Fruit fly (Drosophila melanogaster) whole organism, larva: ENCODE measurements around the gene CG43894.

Experiments
- noc ChIP-seq: fragments of 200-800 bp; sonication (Bioruptor generic); optimal IDR thresholded peaks from 3 replicates; lab custom pipeline; 2019; ENCODE audit warnings: missing biosample characterization, mild to moderate bottlenecking, missing genetic modification characterization, moderate library complexity

CG43894 gene

dm6 chr3L:12889353-12889820 lies at the start of gene CG43894:
CG43894 (plus strand) TSS chr3L:12889770.
- peak; percentile 73 for TF ChIP-seq noc (tag; lab: Kevin White, UChicago)

DNA sequence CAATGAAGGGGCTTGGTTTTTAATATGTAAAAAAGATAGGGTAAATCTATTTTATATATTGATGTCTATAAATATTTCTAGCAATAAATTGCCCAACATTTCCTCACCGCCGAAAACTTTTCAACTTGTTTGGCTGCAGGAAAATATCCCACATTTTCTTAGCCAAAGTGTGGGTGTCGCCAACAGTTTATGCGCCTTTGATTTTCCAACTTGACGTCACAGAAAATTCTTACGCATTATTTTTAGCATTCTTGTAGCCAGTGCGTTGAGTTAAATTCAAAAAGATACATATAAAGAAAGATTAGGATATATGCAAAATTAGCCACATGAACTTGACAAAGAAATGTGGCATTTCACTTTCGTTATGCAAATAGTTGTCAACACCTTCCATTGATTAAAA lies 49.7 kb upstream of the CG43894 start:
- no peak for TF ChIP-seq noc (tag; lab: Kevin White, UChicago)

dm6 chr3L:12841459-12841858 lies 48.1 kb upstream of the CG43894 start:
- TF ChIP-seq noc (tag; lab: Kevin White, UChicago) = no peak

DNA sequence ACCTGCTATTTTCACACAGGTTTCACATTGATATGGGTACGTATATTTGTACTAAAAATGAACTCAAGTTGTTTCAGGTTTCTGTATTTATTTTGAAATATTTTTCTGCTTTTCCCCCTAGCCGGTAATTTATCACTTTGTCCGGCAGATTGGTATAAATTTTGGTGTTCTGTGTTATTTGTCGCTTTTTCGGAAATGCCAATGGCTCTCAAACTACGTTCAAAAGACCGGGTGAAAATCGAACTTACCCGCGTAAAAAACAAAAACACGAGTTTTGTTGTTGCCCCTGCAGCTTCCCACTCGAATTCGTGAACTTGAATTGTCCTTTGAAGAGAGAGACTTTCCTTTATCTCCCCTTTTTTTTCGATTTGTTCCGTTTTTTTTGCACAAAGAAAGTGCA lies 47.0 kb upstream of the CG43894 start:
- TF ChIP-seq noc (tag; lab: Kevin White, UChicago) = no peak

DNA sequence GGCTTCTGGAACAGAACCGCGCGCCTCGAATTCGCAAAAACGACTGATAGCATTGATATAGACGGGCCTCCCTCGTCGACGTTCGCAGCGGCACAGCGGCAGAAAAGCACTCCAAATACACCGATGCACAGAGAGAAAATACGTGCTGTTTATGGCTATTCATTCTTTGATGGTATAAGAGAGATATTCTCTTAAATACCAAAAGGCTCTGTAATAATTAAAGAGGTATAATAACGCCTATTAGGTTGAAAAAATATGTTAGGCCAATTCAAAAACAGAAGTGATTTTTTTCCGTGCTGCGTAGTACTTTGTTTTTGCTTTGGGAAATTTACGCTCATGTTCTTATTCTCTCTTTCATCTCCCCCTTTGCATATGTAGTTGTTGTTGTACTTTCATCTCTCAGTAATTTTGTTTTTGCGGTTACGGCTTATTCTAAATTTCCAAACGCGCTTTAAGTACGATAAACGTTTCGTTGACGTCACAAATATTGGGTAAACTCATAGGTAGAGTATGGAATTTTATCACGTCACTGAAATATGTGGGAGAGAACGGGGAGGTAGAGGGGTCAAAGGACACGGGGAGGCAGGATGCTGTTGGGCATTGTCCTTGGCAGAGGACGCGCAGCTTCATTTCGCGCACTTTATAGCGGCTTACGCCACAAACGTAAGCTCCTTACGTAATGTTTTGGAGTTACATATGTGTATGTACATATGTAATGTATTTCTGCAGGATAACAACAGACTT lies 46.3 kb upstream of the CG43894 start, which contains the start of gene nebu:
TSS of gene nebu (minus strand) at position 51 of the 744 bp plus-strand sequence.
- peak; percentile 98 for TF ChIP-seq noc (tag; lab: Kevin White, UChicago)

DNA sequence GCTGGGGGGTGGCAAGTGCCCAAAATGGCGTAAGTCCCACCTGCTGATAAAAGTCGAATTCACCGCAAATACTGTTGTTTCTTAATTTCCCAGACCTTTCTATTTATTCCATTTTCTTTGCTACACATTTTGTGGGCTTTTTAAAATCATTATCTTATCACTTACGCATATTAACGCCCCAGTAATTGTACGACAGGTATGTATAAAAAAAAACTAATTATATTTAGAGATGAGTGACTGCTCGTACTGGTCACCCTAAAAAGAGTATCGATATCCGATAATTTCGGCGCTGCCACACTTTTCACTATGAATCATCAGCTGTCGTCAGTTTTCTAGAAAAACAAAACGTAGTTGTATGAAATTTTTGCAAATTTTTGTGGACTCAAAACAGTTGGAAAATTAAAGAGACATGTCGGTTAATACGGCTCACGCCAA lies 39.7 kb upstream of the CG43894 start, which contains the start of the genes CG10948 and Wbp2:
TSS of gene CG10948 (minus strand) at position 251 of the 435 bp plus-strand sequence.
TSS of gene Wbp2 (plus strand) at position 299 of the 435 bp plus-strand sequence.
- no peak for TF ChIP-seq noc (tag; lab: Kevin White, UChicago)

- TF ChIP-seq noc (tag; lab: Kevin White, UChicago) = no peak
Observed at dm6 chr3L:12853423-12853822, 36.1 kb upstream of the CG43894 start, which contains the start of gene Ent3. Ent3 (plus strand) TSS chr3L:12853646.

- no peak for TF ChIP-seq noc (tag; lab: Kevin White, UChicago)
Observed at dm6 chr3L:12857553-12858122, 31.9 kb upstream of the CG43894 start.

dm6 chr3L:12861255-12861899 lies 28.2 kb upstream of the CG43894 start, which contains the start of gene CG32107:
CG32107 (minus strand) TSS chr3L:12861305.
- no peak for TF ChIP-seq noc (tag; lab: Kevin White, UChicago)

DNA sequence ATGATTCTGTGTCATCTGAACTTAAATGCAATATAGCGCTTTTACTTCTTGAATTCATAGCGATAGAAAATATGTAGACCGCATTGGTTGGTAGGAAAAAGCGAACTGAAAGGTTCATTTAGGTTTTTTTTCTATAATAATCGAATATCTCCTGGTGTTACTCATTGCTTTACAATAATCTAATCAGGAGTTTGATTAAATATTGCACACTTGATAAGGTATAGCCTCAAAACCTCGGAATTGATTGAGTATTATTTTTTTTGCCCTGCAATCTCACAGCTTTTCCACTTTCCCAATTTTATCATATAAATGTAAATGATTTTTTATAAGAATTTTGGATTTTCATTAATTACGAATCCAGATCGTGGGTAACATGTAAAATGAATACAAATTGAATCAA lies 26.8 kb upstream of the CG43894 start, which contains the start of gene CG10943:
TSS of gene CG10943 (minus strand) at position 101 of the 400 bp plus-strand sequence.
- TF ChIP-seq noc (tag; lab: Kevin White, UChicago) = no peak

DNA sequence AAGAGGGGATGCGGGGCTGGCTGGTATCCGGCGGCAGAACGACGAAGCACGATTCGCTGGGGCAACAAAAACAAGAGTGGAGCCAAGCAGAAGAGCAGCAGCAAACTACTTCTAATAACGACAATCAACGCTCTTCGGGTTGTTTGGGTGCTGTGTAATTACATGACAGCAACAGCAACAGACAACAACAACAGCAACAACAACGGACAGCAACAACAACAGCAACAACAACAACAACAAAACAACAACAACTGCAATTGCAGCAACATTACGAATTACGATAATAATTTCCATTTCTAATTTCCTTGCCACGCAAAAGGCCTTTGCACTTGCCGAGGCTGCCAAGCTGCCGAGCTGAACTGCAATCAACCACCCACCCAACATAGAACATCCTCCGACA lies 25.1 kb upstream of the CG43894 start:
- no peak for TF ChIP-seq noc (tag; lab: Kevin White, UChicago)

DNA sequence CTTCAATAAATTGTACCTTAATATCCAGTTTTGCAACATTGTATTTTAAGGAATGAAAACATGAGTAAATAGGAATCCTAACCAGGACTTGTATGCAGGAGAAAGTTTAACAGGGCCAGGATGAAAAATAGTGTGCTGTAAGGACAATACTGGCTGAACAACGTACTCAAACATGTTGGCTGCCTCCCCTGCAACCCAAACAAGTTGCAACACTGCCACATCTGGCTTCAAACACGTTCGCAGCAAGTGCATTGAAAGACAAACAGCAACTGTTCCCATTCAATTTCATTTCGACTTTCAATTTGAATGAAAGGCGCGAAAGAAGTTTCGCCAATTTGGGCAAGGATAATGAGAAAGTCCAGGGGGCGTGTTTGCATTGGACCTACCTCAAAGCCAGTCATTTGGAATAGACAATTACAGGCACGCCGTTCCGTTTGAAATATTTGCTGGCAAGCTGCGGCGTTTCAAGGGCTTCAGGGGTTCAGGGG lies 21.6 kb upstream of the CG43894 start:
- TF ChIP-seq noc (tag; lab: Kevin White, UChicago) = no peak

DNA sequence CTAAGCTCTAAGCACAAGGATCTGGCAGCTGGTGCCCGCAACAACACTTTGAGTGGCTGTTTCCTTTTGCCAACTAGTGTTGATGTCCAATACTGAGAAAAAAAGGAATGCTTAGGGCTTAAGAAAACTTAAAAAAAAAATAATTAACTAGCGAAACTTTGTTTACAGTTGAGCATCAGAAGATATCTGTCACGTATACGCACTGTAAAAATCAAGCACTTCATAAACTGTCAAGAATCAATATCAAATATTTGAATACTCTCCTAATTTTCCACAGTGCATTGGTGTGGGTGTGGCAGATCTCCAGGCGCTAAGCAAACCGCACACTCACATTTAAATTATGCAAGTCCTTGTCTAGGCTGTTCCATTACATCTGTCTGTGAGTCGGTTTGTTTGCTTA lies 15.4 kb upstream of the CG43894 start:
- no peak for TF ChIP-seq noc (tag; lab: Kevin White, UChicago)

- peak; percentile 92 for TF ChIP-seq noc (tag; lab: Kevin White, UChicago)
Observed at dm6 chr3L:12884680-12885079, 4.9 kb upstream of the CG43894 start, which contains the start of gene CG14120. CG14120 (plus strand) TSS chr3L:12885039.

- TF ChIP-seq noc (tag; lab: Kevin White, UChicago) = no peak
Observed at dm6 chr3L:12892485-12893173, 3.1 kb downstream of the CG43894 start, which contains the start of gene CG14118. CG14118 (plus strand) TSS chr3L:12892658.
